Worm (Caenorhabditis elegans) whole organism, L1 larva: Measurements from ENCODE around the gene mlt-7.

Experiments used
- F16B12.6 ChIP-seq: fragments of 150-350 bp; optimal IDR thresholded peaks from 2 replicates; lab custom pipeline; 2014; ENCODE audit warnings: missing biosample characterization, missing genetic modification characterization
- blmp-1 ChIP-seq: fragments of 150-350 bp; optimal IDR thresholded peaks from 2 replicates; lab custom pipeline; 2014; ENCODE audit warnings: missing biosample characterization, missing genetic modification characterization
- ceh-82 ChIP-seq, 3 experiments: fragments of 150-350 bp in 1 of 3; sonication (generic microtip) in 2 of 3; optimal IDR thresholded peaks; 2 replicates each; lab custom pipeline; 2014 to 2017; ENCODE audit warnings: missing biosample characterization in 3 of 3, missing genetic modification characterization in 3 of 3
- ceh-88 ChIP-seq: fragments of 200-800 bp; sonication (Bioruptor generic); IDR thresholded peaks from 2 replicates; pipeline ENCODE4 v1.3.6; 2022; ENCODE audit warnings: missing genetic modification characterization, missing compliant biosample characterization
- dpl-1 ChIP-seq, 3 experiments: fragments of 150-350 bp in 2 of 3; sonication (generic microtip) in 1 of 3; optimal IDR thresholded peaks; 2 replicates each; lab custom pipeline; 2014 to 2017; ENCODE audit warnings: missing biosample characterization in 3 of 3, missing genetic modification characterization in 3 of 3, missing genetic modification reagents in 3 of 3
- dsc-1 ChIP-seq: sonication (generic microtip); optimal IDR thresholded peaks from 2 replicates; lab custom pipeline; 2016; ENCODE audit warnings: mild to moderate bottlenecking, missing genetic modification characterization, missing compliant biosample characterization
- efl-1 ChIP-seq, 4 experiments: fragments of 150-350 bp; optimal IDR thresholded peaks in 3 of 4; peaks in 1 of 4; 1 replicate in 1 of 4; 2 replicates in 3 of 4; lab custom pipeline; 2014; ENCODE audit warnings: missing biosample characterization in 2 of 4, missing genetic modification characterization in 2 of 4, missing genetic modification reagents in 2 of 4
- egl-27 ChIP-seq, 2 experiments: fragments of 150-350 bp in 1 of 2; sonication (generic microtip); optimal IDR thresholded peaks; 3 replicates each; lab custom pipeline; 2017 to 2018; ENCODE audit warnings: missing biosample characterization in 2 of 2, missing genetic modification characterization in 2 of 2, missing genetic modification reagents in 2 of 2
- elt-2 ChIP-seq: sonication (generic microtip); optimal IDR thresholded peaks from 2 replicates; lab custom pipeline; 2016; ENCODE audit warnings: missing genetic modification characterization, mild to moderate bottlenecking, inconsistent platforms, missing compliant biosample characterization, missing genetic modification reagents
- elt-3 ChIP-seq, 6 experiments: fragments of 150-350 bp in 1 of 6; sonication (generic microtip); optimal IDR thresholded peaks; 2 replicates each; lab custom pipeline; 2017 to 2018; ENCODE audit warnings: missing biosample characterization in 6 of 6, missing genetic modification characterization in 6 of 6, inconsistent platforms in 1 of 6
- fkh-4 ChIP-seq: sonication (generic microtip); optimal IDR thresholded peaks from 2 replicates; lab custom pipeline; 2016; ENCODE audit warnings: missing compliant biosample characterization, missing genetic modification characterization, borderline replicate concordance
- fos-1 ChIP-seq: fragments of 150-350 bp; optimal IDR thresholded peaks from 2 replicates; lab custom pipeline; 2014; ENCODE audit warnings: missing biosample characterization, missing genetic modification characterization
- grh-1 ChIP-seq: fragments of 200-800 bp; sonication (Bioruptor generic); IDR thresholded peaks from 2 replicates; pipeline ENCODE4 v1.3.6; 2022; ENCODE audit warnings: missing genetic modification reagents, missing genetic modification characterization, missing compliant biosample characterization
- hlh-17 ChIP-seq: fragments of 200-800 bp; sonication (Bioruptor generic); optimal IDR thresholded peaks from 2 replicates; lab custom pipeline; 2018; ENCODE audit warnings: missing genetic modification characterization, mild to moderate bottlenecking, missing compliant biosample characterization, moderate library complexity, borderline replicate concordance
- hlh-4 ChIP-seq: sonication (generic microtip); optimal IDR thresholded peaks from 2 replicates; lab custom pipeline; 2016; ENCODE audit warnings: mild to moderate bottlenecking, missing genetic modification characterization, missing compliant biosample characterization
- jun-1 ChIP-seq: fragments of 150-350 bp; optimal IDR thresholded peaks from 2 replicates; lab custom pipeline; 2014; ENCODE audit warnings: missing biosample characterization, missing genetic modification reagents, missing genetic modification characterization
- lin-35 ChIP-seq, 2 experiments: fragments of 150-350 bp; optimal IDR thresholded peaks; 2 replicates each; lab custom pipeline; 2014; ENCODE audit warnings: missing biosample characterization in 2 of 2, missing genetic modification characterization in 2 of 2, missing genetic modification reagents in 2 of 2
- lir-3 ChIP-seq: sonication (generic microtip); optimal IDR thresholded peaks from 2 replicates; lab custom pipeline; 2016; ENCODE audit warnings: mild to moderate bottlenecking, missing genetic modification characterization, moderate library complexity, missing compliant biosample characterization; ENCODE audit not compliant: poor library complexity
- lsy-2 ChIP-seq, 2 experiments: fragments of 150-350 bp; optimal IDR thresholded peaks; 2 replicates each; lab custom pipeline; 2014; ENCODE audit warnings: missing biosample characterization in 2 of 2, missing genetic modification characterization in 2 of 2
- mab-9 ChIP-seq: fragments of 200-800 bp; sonication (Bioruptor generic); IDR thresholded peaks from 2 replicates; pipeline ENCODE4 v1.3.6; 2022; ENCODE audit warnings: missing genetic modification reagents, missing genetic modification characterization, missing compliant biosample characterization
- mep-1 ChIP-seq: fragments of 150-350 bp; optimal IDR thresholded peaks from 2 replicates; lab custom pipeline; 2014; ENCODE audit warnings: missing biosample characterization, missing genetic modification characterization
- nhr-20 ChIP-seq: sonication (generic microtip); optimal IDR thresholded peaks from 2 replicates; lab custom pipeline; 2016; ENCODE audit warnings: mild to moderate bottlenecking, missing genetic modification characterization, missing compliant biosample characterization
- nhr-28 ChIP-seq: fragments of 150-350 bp; optimal IDR thresholded peaks from 2 replicates; lab custom pipeline; 2014; ENCODE audit warnings: missing biosample characterization, missing genetic modification characterization
- nhr-47 ChIP-seq: sonication (generic microtip); optimal IDR thresholded peaks from 2 replicates; lab custom pipeline; 2016; ENCODE audit warnings: mild to moderate bottlenecking, missing genetic modification characterization, moderate library complexity, missing compliant biosample characterization
- nhr-77 ChIP-seq: fragments of 150-350 bp; optimal IDR thresholded peaks from 2 replicates; lab custom pipeline; 2014; ENCODE audit warnings: missing biosample characterization, missing genetic modification characterization
- nhr-84 ChIP-seq: sonication (generic microtip); optimal IDR thresholded peaks from 2 replicates; lab custom pipeline; 2017; ENCODE audit warnings: missing biosample characterization, missing genetic modification characterization
- nhr-85 ChIP-seq: sonication (generic microtip); peaks from one replicate; lab custom pipeline; 2016; ENCODE audit warnings: missing genetic modification characterization, inconsistent platforms, missing compliant biosample characterization
- nhr-90 ChIP-seq: sonication (generic microtip); optimal IDR thresholded peaks from 2 replicates; lab custom pipeline; 2016; ENCODE audit warnings: mild to moderate bottlenecking, missing genetic modification characterization, missing compliant biosample characterization; ENCODE audit not compliant: poor library complexity
- pag-3 ChIP-seq: sonication (generic microtip); optimal IDR thresholded peaks from 2 replicates; lab custom pipeline; 2017; ENCODE audit warnings: missing genetic modification characterization, mild to moderate bottlenecking, missing compliant biosample characterization, antibody characterized with exemption, borderline replicate concordance; ENCODE audit not compliant: insufficient read depth
- rnt-1 ChIP-seq: sonication (generic microtip); optimal IDR thresholded peaks from 2 replicates; lab custom pipeline; 2016; ENCODE audit warnings: mild to moderate bottlenecking, missing genetic modification characterization, moderate library complexity, missing compliant biosample characterization
- skn-1 ChIP-seq: fragments of 150-350 bp; optimal IDR thresholded peaks from 2 replicates; lab custom pipeline; 2014; ENCODE audit warnings: missing biosample characterization, missing genetic modification characterization
- snpc-4 ChIP-seq: fragments of 150-350 bp; optimal IDR thresholded peaks from 2 replicates; lab custom pipeline; 2014; ENCODE audit warnings: missing biosample characterization, missing genetic modification characterization
- snu-23 ChIP-seq: sonication (generic microtip); optimal IDR thresholded peaks from 2 replicates; lab custom pipeline; 2016; ENCODE audit warnings: missing genetic modification characterization, missing compliant biosample characterization
- swsn-7 ChIP-seq: sonication (generic microtip); optimal IDR thresholded peaks from 2 replicates; lab custom pipeline; 2016; ENCODE audit warnings: missing genetic modification characterization, missing compliant biosample characterization
- tbx-2 ChIP-seq: sonication (generic microtip); optimal IDR thresholded peaks from 2 replicates; lab custom pipeline; 2016; ENCODE audit warnings: missing genetic modification characterization, missing compliant biosample characterization
- unc-98 ChIP-seq: fragments of 200-800 bp; sonication (Bioruptor generic); IDR thresholded peaks from 2 replicates; pipeline ENCODE4 v1.3.6; 2022; ENCODE audit warnings: missing genetic modification characterization, missing compliant biosample characterization
- xbp-1 ChIP-seq: sonication (generic microtip); optimal IDR thresholded peaks from 2 replicates; lab custom pipeline; 2016; ENCODE audit warnings: missing genetic modification characterization, missing compliant biosample characterization
- zag-1 ChIP-seq: fragments of 150-350 bp; optimal IDR thresholded peaks from 2 replicates; lab custom pipeline; 2014; ENCODE audit warnings: missing biosample characterization, missing genetic modification characterization
- ztf-4 ChIP-seq: fragments of 150-350 bp; optimal IDR thresholded peaks from 2 replicates; lab custom pipeline; 2014; ENCODE audit warnings: missing biosample characterization, missing genetic modification characterization

Gene mlt-7

DNA sequence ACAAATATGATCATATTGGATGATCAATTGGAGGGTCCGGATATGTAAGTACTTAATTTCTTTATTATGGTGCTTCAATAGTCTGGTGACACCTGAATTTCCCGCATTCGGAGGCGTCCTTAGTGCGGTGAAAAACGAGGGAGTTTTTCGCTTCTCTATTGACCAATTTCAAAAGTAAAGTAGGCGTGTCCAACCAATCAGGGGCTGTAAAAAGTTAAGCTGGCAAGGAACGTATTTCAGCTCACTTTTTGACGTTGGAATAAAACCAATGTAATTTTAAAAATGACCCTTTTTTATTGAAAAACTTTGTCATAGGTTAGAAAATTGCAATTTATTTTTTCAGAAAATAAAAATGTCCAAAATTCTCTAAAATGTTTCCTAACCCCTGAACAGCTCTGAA is 16.8 kb downstream of the mlt-7 start:
- no peak for TF ChIP-seq fkh-4 (tag; lab: Kevin White, UChicago)
- no peak for TF ChIP-seq ceh-82 (tag; optimal IDR thresholded peaks at IDR 0.05; lab: Kevin White, UChicago)

DNA sequence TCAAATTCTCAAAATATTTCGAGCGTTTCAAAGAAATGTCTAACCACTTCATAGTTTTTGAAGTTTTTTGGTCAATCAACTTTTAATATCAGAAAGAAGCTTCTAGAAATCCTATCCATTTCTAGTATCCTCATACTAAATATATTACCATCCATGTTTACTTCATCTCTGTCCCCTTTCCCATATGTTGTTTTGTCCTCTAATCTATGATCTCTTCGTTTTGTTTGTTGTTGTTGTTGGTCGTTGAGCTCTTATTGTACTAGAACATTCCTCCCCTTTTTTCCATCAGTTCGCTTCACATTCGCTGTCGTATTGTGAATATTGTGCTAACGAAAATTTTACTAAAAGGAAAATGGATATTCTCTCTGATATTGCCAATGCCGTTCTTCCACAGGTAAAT is 24.5 kb downstream of the mlt-7 start, which contains the start of gene sod-5:
Gene sod-5, plus strand, starts transcription at position 301 of the 400 bp plus-strand sequence.
- TF ChIP-seq hlh-4 (tag; lab: Kevin White, UChicago) (no peak), tbx-2 (tag; lab: Kevin White, UChicago) (no peak), mab-9 (GFP tag; lab: Robert Waterston, UW) (no peak), egl-27 (tag; optimal IDR thresholded peaks at IDR 0.05; lab: Kevin White, UChicago) (no peak), nhr-20 (tag; lab: Kevin White, UChicago) (no peak), nhr-84 (tag; lab: Kevin White, UChicago) (no peak), lsy-2 (tag; optimal IDR thresholded peaks at IDR 0.05; lab: Kevin White, UChicago) (no peak), grh-1 (GFP tag; lab: Robert Waterston, UW) (no peak), lir-3 (tag; lab: Kevin White, UChicago) (no peak), ztf-4 (tag; lab: Kevin White, UChicago) (no peak), skn-1 (tag; lab: Kevin White, UChicago) (no peak), rnt-1 (no peak), fos-1 (tag; lab: Kevin White, UChicago) (no peak), swsn-7 (no peak), ceh-88 (GFP tag; lab: Robert Waterston, UW) (no peak)
- TF ChIP-seq, all 84 proteins: peak for 0

DNA sequence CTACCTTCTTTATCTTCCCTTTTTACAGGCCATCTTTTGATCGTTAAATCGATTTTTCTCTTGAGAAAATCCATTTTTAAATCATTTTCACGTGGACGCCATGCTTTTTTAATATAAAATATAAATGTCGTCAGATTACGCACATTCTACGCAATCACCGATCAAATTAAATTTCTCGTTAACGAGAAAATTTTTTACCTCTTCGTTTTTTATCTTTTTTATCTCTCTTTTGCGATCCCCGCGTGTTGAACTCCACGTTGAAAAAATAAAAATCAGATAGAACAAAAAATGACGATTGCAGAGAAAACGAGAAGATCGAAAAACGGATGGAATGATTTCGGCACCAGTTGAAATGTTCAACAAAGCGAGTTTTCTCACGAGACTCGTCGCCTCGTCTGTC is 27.1 kb downstream of the mlt-7 start, which contains the start of gene bpnt-1:
Gene bpnt-1, plus strand, starts transcription at position 301 of the 400 bp plus-strand sequence.
- TF ChIP-seq blmp-1 (tag; lab: Kevin White, UChicago) (peak; percentile 29), lsy-2 (tag; optimal IDR thresholded peaks at IDR 0.05; lab: Kevin White, UChicago) (peak in 1 of 2 experiments; percentile 41), elt-2 (tag; lab: Kevin White, UChicago) (no peak), dsc-1 (tag; lab: Kevin White, UChicago) (peak; percentile 33), xbp-1 (tag; lab: Kevin White, UChicago) (no peak), pag-3 (no peak), snu-23 (GFP tag; lab: Kevin White, UChicago) (peak; percentile 33), nhr-47 (peak; percentile 18), nhr-28 (tag; lab: Kevin White, UChicago) (no peak), zag-1 (tag; lab: Kevin White, UChicago) (no peak), jun-1 (tag; lab: Kevin White, UChicago) (no peak), nhr-20 (tag; lab: Kevin White, UChicago) (peak; percentile 49), lin-35 (GFP tag; optimal IDR thresholded peaks at IDR 0.05; lab: Kevin White, UChicago) (no peak), unc-98 (no peak), snpc-4 (tag; lab: Kevin White, UChicago) (no peak), nhr-90 (peak; percentile 37), dpl-1 (GFP tag; optimal IDR thresholded peaks at IDR 0.05; lab: Kevin White, UChicago) (peak in 1 of 3 experiments; percentile 6), nhr-85 (tag; lab: Kevin White, UChicago) (peak; percentile 65), F16B12.6 (tag; lab: Kevin White, UChicago) (peak; percentile 39), efl-1 (optimal IDR thresholded peaks at IDR 0.05; lab: Kevin White, UChicago) (peak in 1 of 2 experiments; percentile 5), efl-1 (GFP tag; optimal IDR thresholded peaks at IDR 0.05 in 1 of 2; lab: Kevin White, UChicago) (peak; percentile 1 to 9), rnt-1 (no peak), mep-1 (tag; lab: Kevin White, UChicago) (peak; percentile 31), hlh-17 (no peak), ztf-4 (tag; lab: Kevin White, UChicago) (no peak), elt-3 (tag; optimal IDR thresholded peaks at IDR 0.05; lab: Kevin White, UChicago) (peak in 1 of 6 experiments; percentile 44), nhr-77 (tag; lab: Kevin White, UChicago) (no peak)
- TF ChIP-seq, all 84 proteins: peak for 13
